Fruit fly (Drosophila melanogaster): ENCODE measurements around the gene CG42813.

The CG42813 gene

dm6 chr3R:27204694-27205414, 23.5 kb downstream of the CG42813 start (continued):
- TF ChIP-seq CoRest (tag; optimal IDR thresholded peaks at IDR 0.05) (no peak), lov (optimal IDR thresholded peaks at IDR 0.05) (no peak), lov (GFP tag; IDR thresholded peaks at IDR 0.05) (peak; percentile 26; the same call in 1 of the 3 replicates), CG32772 (GFP tag; IDR thresholded peaks at IDR 0.05) (0 out of 2 replicates have a peak, but pooled peaks have one; percentile 11), CG17612 (GFP tag; IDR thresholded peaks at IDR 0.05) (no peak), B-H1 (GFP tag; IDR thresholded peaks at IDR 0.05) (no peak), CG15696 (tag; optimal IDR thresholded peaks at IDR 0.05) (peak; percentile 53), vnd (GFP tag; IDR thresholded peaks at IDR 0.05; ENCODE audit: partially characterized antibody) (no peak), ara (GFP tag; IDR thresholded peaks at IDR 0.05) (peak; percentile 58), ssp (GFP tag; IDR thresholded peaks at IDR 0.05) (no peak), CG2120 (GFP tag; optimal IDR thresholded peaks at IDR 0.05) (no peak), CG18619 (GFP tag; optimal IDR thresholded peaks at IDR 0.05) (no peak), Sin3A (optimal IDR thresholded peaks at IDR 0.05) (no peak), CG6689 (GFP tag; IDR thresholded peaks at IDR 0.05) (0 out of 2 replicates have a peak, but pooled peaks have one; percentile 33), Scr (GFP tag; IDR thresholded peaks at IDR 0.05; ENCODE audit: partially characterized antibody) (no peak), E2f2 (GFP tag; IDR thresholded peaks at IDR 0.05) (0 out of 2 replicates have a peak, but pooled peaks have one; percentile 9), CG3838 (GFP tag; optimal IDR thresholded peaks at IDR 0.05) (no peak), ham (GFP tag; IDR thresholded peaks at IDR 0.05) (no peak), zen (tag; optimal IDR thresholded peaks at IDR 0.05) (peak; percentile 33), Xrp1 (GFP tag; IDR thresholded peaks at IDR 0.05) (peak; percentile 45; the same call in 1 of the 2 replicates), CG15601 (tag; optimal IDR thresholded peaks at IDR 0.05) (peak; percentile 9), Oli (tag; optimal IDR thresholded peaks at IDR 0.05) (peak; percentile 30), ind (GFP tag; optimal IDR thresholded peaks at IDR 0.05) (peak; percentile 14), sqz (GFP tag; optimal IDR thresholded peaks at IDR 0.05) (peak; percentile 78), lmd (GFP tag; IDR thresholded peaks at IDR 0.05) (0 out of 2 replicates have a peak, but pooled peaks have one; percentile 20), sd (tag; optimal IDR thresholded peaks at IDR 0.05) (peak; percentile 1), H15 (GFP tag; IDR thresholded peaks at IDR 0.05) (peak; percentile 41; the same call in 1 of the 3 replicates), en (GFP tag; optimal IDR thresholded peaks at IDR 0.05) (no peak), CG1024 (GFP tag; IDR thresholded peaks at IDR 0.05) (no peak), chm (GFP tag; IDR thresholded peaks at IDR 0.05) (no peak), CG6791 (GFP tag; IDR thresholded peaks at IDR 0.05; ENCODE audit: partially characterized antibody) (no peak), corto (GFP tag; optimal IDR thresholded peaks at IDR 0.05) (no peak), HLH54F (GFP tag; optimal IDR thresholded peaks at IDR 0.05) (no peak)

DNA sequence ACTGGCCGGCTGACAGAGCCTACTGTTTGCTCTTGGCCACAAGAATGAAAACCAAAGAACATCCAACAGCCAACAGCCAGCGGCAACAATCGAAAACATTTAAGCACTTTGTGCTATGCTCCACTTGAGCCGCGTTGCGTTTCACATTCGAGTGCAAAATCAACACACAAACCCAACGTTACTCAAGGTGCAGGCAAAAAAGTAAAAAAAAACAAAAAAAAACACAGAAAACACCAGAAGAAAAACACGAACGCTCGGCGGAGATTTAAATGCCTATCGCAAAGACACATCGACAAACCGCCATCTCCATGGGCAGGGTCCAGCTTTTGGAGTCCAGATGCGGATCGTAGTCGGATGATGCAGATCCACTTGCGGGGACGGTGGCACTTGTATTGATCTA, 24.5 kb downstream of the CG42813 start:
- TF ChIP-seq Dip3 (GFP tag; optimal IDR thresholded peaks at IDR 0.05) (no peak), slou (GFP tag; optimal IDR thresholded peaks at IDR 0.05) (no peak), lola (GFP tag; optimal IDR thresholded peaks at IDR 0.05) (no peak), CG42726 (GFP tag; IDR thresholded peaks at IDR 0.05; ENCODE audit: partially characterized antibody) (no peak), Xbp1 (GFP tag; optimal IDR thresholded peaks at IDR 0.05) (no peak), dati (GFP tag; IDR thresholded peaks at IDR 0.05) (no peak), so (GFP tag; IDR thresholded peaks at IDR 0.05) (no peak), gce (GFP tag; IDR thresholded peaks at IDR 0.05) (no peak), CG10431 (GFP tag; optimal IDR thresholded peaks at IDR 0.05) (no peak)
